Worm (Caenorhabditis elegans) whole organism, young adult: Measurements from ENCODE around the gene flp-3.

Experiments
- B0261.1 ChIP-seq: sonication (generic microtip); optimal IDR thresholded peaks from 2 replicates; lab custom pipeline; 2016; ENCODE audit warnings: mild to moderate bottlenecking, missing genetic modification characterization, moderate library complexity, missing compliant biosample characterization
- B0336.3 ChIP-seq: fragments of 200-800 bp; sonication (Bioruptor generic); IDR thresholded peaks from 2 replicates; pipeline ENCODE4 v1.3.6; 2022; ENCODE audit warnings: missing genetic modification characterization, missing compliant biosample characterization
- D2030.7 ChIP-seq: fragments of 200-800 bp; sonication (Bioruptor generic); IDR thresholded peaks from 2 replicates; pipeline ENCODE4 v1.3.6; 2022; ENCODE audit warnings: missing genetic modification reagents, missing genetic modification characterization, missing compliant biosample characterization
- Y67H2A.10 ChIP-seq: fragments of 200-800 bp; sonication (Bioruptor generic); conservative IDR thresholded peaks from 2 replicates; pipeline ENCODE4 v1.3.6; 2022; ENCODE audit warnings: missing genetic modification reagents, missing genetic modification characterization, missing compliant biosample characterization
- aptf-2 ChIP-seq: fragments of 200-800 bp; sonication (Bioruptor generic); conservative IDR thresholded peaks from 2 replicates; pipeline ENCODE4 v1.3.6; 2022; ENCODE audit warnings: missing genetic modification reagents, missing genetic modification characterization, missing compliant biosample characterization
- attf-5 ChIP-seq: fragments of 200-800 bp; sonication (Bioruptor generic); optimal IDR thresholded peaks from 2 replicates; lab custom pipeline; 2018; ENCODE audit warnings: mild to moderate bottlenecking, missing genetic modification characterization, missing compliant biosample characterization
- cebp-1 ChIP-seq, 2 experiments: fragments of 200-800 bp in 1 of 2; sonication (Bioruptor generic) in 1 of 2; sonication (generic microtip) in 1 of 2; IDR thresholded peaks in 1 of 2; optimal IDR thresholded peaks in 1 of 2; 2 replicates each; pipeline versions ENCODE4 v1.3.6 to Lab custom; 2017 to 2022; ENCODE audit warnings: missing compliant biosample characterization in 2 of 2, missing genetic modification characterization in 2 of 2, mild to moderate bottlenecking in 1 of 2, missing genetic modification reagents in 1 of 2, moderate library complexity in 1 of 2
- ceh-100 ChIP-seq: fragments of 200-800 bp; sonication (Bioruptor generic); IDR thresholded peaks from 2 replicates; pipeline ENCODE4 v1.3.6; 2022; ENCODE audit warnings: missing genetic modification reagents, missing genetic modification characterization, missing compliant biosample characterization
- ceh-27 ChIP-seq: fragments of 200-800 bp; sonication (Bioruptor generic); optimal IDR thresholded peaks from 2 replicates; lab custom pipeline; 2018; ENCODE audit warnings: mild to moderate bottlenecking, missing genetic modification characterization, moderate library complexity, missing compliant biosample characterization
- chd-7 ChIP-seq: sonication (generic microtip); optimal IDR thresholded peaks from 2 replicates; lab custom pipeline; 2016; ENCODE audit warnings: mild to moderate bottlenecking, missing genetic modification characterization, moderate library complexity, missing compliant biosample characterization
- die-1 ChIP-seq: sonication (generic microtip); optimal IDR thresholded peaks from 2 replicates; lab custom pipeline; 2016; ENCODE audit warnings: missing genotype, mild to moderate bottlenecking, missing genetic modification characterization, missing compliant biosample characterization
- egl-18 ChIP-seq: fragments of 200-800 bp; sonication (Bioruptor generic); IDR thresholded peaks from 2 replicates; pipeline ENCODE4 v1.3.6; 2022; ENCODE audit warnings: missing genetic modification reagents, missing genetic modification characterization, missing compliant biosample characterization
- egl-44 ChIP-seq: fragments of 200-800 bp; sonication (Bioruptor generic); IDR thresholded peaks from 2 replicates; pipeline ENCODE4 v1.3.6; 2022; ENCODE audit warnings: missing genetic modification reagents, missing genetic modification characterization, missing compliant biosample characterization
- fkh-3 ChIP-seq: sonication (generic microtip); optimal IDR thresholded peaks from 2 replicates; lab custom pipeline; 2016; ENCODE audit warnings: mild to moderate bottlenecking, missing genetic modification characterization, missing compliant biosample characterization
- hmg-20 ChIP-seq: fragments of 200-800 bp; sonication (Bioruptor generic); IDR thresholded peaks from 2 replicates; pipeline ENCODE4 v1.3.6; 2022; ENCODE audit warnings: missing genetic modification reagents, missing genetic modification characterization, missing compliant biosample characterization
- hsf-1 ChIP-seq: fragments of 200-800 bp; sonication (Bioruptor generic); IDR thresholded peaks from 2 replicates; pipeline ENCODE4 v1.3.6; 2022; ENCODE audit warnings: missing genetic modification reagents, missing genetic modification characterization, missing compliant biosample characterization
- let-607 ChIP-seq, 2 experiments: fragments of 200-800 bp in 1 of 2; sonication (Bioruptor generic) in 1 of 2; sonication (generic microtip) in 1 of 2; optimal IDR thresholded peaks; 2 replicates each; lab custom pipeline; 2016 to 2018; ENCODE audit warnings: mild to moderate bottlenecking in 2 of 2, missing compliant biosample characterization in 2 of 2, missing genetic modification characterization in 2 of 2, moderate library complexity in 2 of 2, missing genotype in 1 of 2
- madf-8 ChIP-seq: fragments of 200-800 bp; sonication (Bioruptor generic); conservative IDR thresholded peaks from 2 replicates; pipeline ENCODE4 v1.3.6; 2022; ENCODE audit warnings: missing genetic modification reagents, missing genetic modification characterization, missing compliant biosample characterization
- mel-28 ChIP-seq: sonication (generic microtip); optimal IDR thresholded peaks from 2 replicates; lab custom pipeline; 2016; ENCODE audit warnings: borderline replicate concordance, mild to moderate bottlenecking, missing genetic modification characterization, missing compliant biosample characterization
- mes-4 ChIP-seq: sonication (generic microtip); optimal IDR thresholded peaks from 2 replicates; lab custom pipeline; 2016; ENCODE audit warnings: missing genotype, missing genetic modification characterization, missing compliant biosample characterization
- mxl-1 ChIP-seq: sonication (generic microtip); optimal IDR thresholded peaks from 2 replicates; lab custom pipeline; 2016; ENCODE audit warnings: missing genetic modification characterization, missing compliant biosample characterization
- nhr-179 ChIP-seq: sonication (generic microtip); optimal IDR thresholded peaks from 2 replicates; lab custom pipeline; 2016; ENCODE audit warnings: mild to moderate bottlenecking, missing genetic modification characterization, missing compliant biosample characterization
- nhr-27 ChIP-seq: fragments of 200-800 bp; sonication (Bioruptor generic); optimal IDR thresholded peaks from 2 replicates; lab custom pipeline; 2018; ENCODE audit warnings: mild to moderate bottlenecking, missing genetic modification characterization, moderate library complexity, missing compliant biosample characterization
- nhr-90 ChIP-seq: sonication (generic microtip); optimal IDR thresholded peaks from 2 replicates; lab custom pipeline; 2016; ENCODE audit warnings: missing genotype, mild to moderate bottlenecking, missing genetic modification characterization, missing compliant biosample characterization
- pha-4 ChIP-seq: fragments of 150-350 bp; sonication (generic microtip); optimal IDR thresholded peaks from 2 replicates; lab custom pipeline; 2014; ENCODE audit warnings: missing biosample characterization, missing genetic modification reagents, missing genetic modification characterization
- rec-8 ChIP-seq, 2 experiments: sonication (generic microtip); optimal IDR thresholded peaks; 2 replicates each; lab custom pipeline; 2016; ENCODE audit warnings: mild to moderate bottlenecking in 2 of 2, missing genetic modification characterization in 2 of 2, missing genetic modification reagents in 2 of 2, missing genotype in 2 of 2, missing biosample characterization in 1 of 2, missing compliant biosample characterization in 1 of 2, moderate library complexity in 1 of 2
- rpc-1 ChIP-seq, 2 experiments: fragments of 150-350 bp in 1 of 2; sonication (generic microtip) in 1 of 2; optimal IDR thresholded peaks; 2 replicates each; lab custom pipeline; 2014 to 2018; ENCODE audit warnings: missing biosample characterization in 1 of 2, missing genetic modification characterization in 1 of 2, missing genetic modification reagents in 1 of 2, missing genotype in 1 of 2
- snpc-1.1 ChIP-seq: sonication (generic microtip); optimal IDR thresholded peaks from 2 replicates; lab custom pipeline; 2017; ENCODE audit warnings: missing genetic modification characterization, mild to moderate bottlenecking, missing compliant biosample characterization, antibody characterized with exemption, moderate library complexity, missing genotype, missing genetic modification reagents; ENCODE audit not compliant: insufficient read depth
- snpc-3.4 ChIP-seq: sonication (generic microtip); optimal IDR thresholded peaks from 2 replicates; lab custom pipeline; 2017; ENCODE audit warnings: missing genetic modification characterization, mild to moderate bottlenecking, missing compliant biosample characterization, antibody characterized with exemption, moderate library complexity, missing genotype, missing genetic modification reagents
- snpc-4 ChIP-seq, 5 experiments: fragments of 150-350 bp in 1 of 5; sonication (generic microtip) in 4 of 5; optimal IDR thresholded peaks; 2 replicates each; lab custom pipeline; 2014 to 2018; ENCODE audit warnings: missing genetic modification characterization in 5 of 5, missing biosample characterization in 3 of 5, antibody characterized with exemption in 2 of 5, mild to moderate bottlenecking in 2 of 5, missing compliant biosample characterization in 2 of 5, missing genotype in 2 of 5, moderate library complexity in 2 of 5, missing genetic modification reagents in 1 of 5
- xnd-1 ChIP-seq: sonication (generic microtip); optimal IDR thresholded peaks from 2 replicates; lab custom pipeline; 2016; ENCODE audit warnings: missing genotype, missing genetic modification reagents, missing genetic modification characterization, missing compliant biosample characterization
- zim-3 ChIP-seq: sonication (generic microtip); optimal IDR thresholded peaks from 2 replicates; lab custom pipeline; 2017; ENCODE audit warnings: mild to moderate bottlenecking, missing genetic modification characterization, moderate library complexity, missing compliant biosample characterization
- ztf-18 ChIP-seq: sonication (generic microtip); optimal IDR thresholded peaks from 2 replicates; lab custom pipeline; 2016; ENCODE audit warnings: missing genotype, mild to moderate bottlenecking, missing genetic modification characterization, missing compliant biosample characterization
- ztf-22 ChIP-seq: fragments of 200-800 bp; sonication (Bioruptor generic); optimal IDR thresholded peaks from 2 replicates; lab custom pipeline; 2018; ENCODE audit warnings: mild to moderate bottlenecking, missing genetic modification characterization, moderate library complexity, missing compliant biosample characterization
- ztf-25 ChIP-seq: fragments of 200-800 bp; sonication (Bioruptor generic); IDR thresholded peaks from 2 replicates; pipeline ENCODE4 v1.3.6; 2022; ENCODE audit warnings: missing genetic modification reagents, missing genetic modification characterization, missing compliant biosample characterization
- ztf-28 ChIP-seq: fragments of 200-800 bp; sonication (Bioruptor generic); IDR thresholded peaks from 2 replicates; pipeline ENCODE4 v1.3.6; 2022; ENCODE audit warnings: missing genetic modification reagents, missing genetic modification characterization, missing compliant biosample characterization

flp-3 gene

ce11 chrX:10124338-10124737 lies 31.6 kb upstream of the flp-3 start (continued):
- peak; percentile 23 for TF ChIP-seq snpc-3.4
- no peak for TF ChIP-seq hmg-20 (GFP tag; lab: Robert Waterston, UW)
- peak; percentile 75 for TF ChIP-seq ztf-25 (GFP tag; lab: Robert Waterston, UW)
- no peak for TF ChIP-seq attf-5 (GFP tag; lab: Kevin White, UChicago)
- TF ChIP-seq pha-4: no peak
- TF ChIP-seq let-607 (tag; optimal IDR thresholded peaks at IDR 0.05; lab: Kevin White, UChicago): peak in 1 of 2 experiments; percentile 17
- peak; percentile 12 for TF ChIP-seq ceh-27
- TF ChIP-seq ceh-100 (GFP tag; lab: Robert Waterston, UW): 0 out of 2 replicates have a peak, but pooled peaks have one; percentile 30
- TF ChIP-seq chd-7 (tag; lab: Kevin White, UChicago): no peak
- no peak for TF ChIP-seq ztf-28 (GFP tag; lab: Robert Waterston, UW)
- no peak for TF ChIP-seq xnd-1 (tag; lab: Kevin White, UChicago)
- TF ChIP-seq Y67H2A.10 (GFP tag; lab: Robert Waterston, UW): no peak
- no peak for TF ChIP-seq egl-18 (GFP tag; lab: Robert Waterston, UW)
- peak; percentile 63 for TF ChIP-seq D2030.7 (GFP tag; lab: Robert Waterston, UW)
- TF ChIP-seq rec-8 (tag; optimal IDR thresholded peaks at IDR 0.05; lab: Kevin White, UChicago): peak; percentile 50 to 53
- no peak for TF ChIP-seq B0336.3 (GFP tag; lab: Robert Waterston, UW)
- TF ChIP-seq mel-28 (tag; lab: Kevin White, UChicago): no peak
- peak; percentile 51 for TF ChIP-seq nhr-90
- peak; percentile 70 for TF ChIP-seq snpc-4 (GFP tag; optimal IDR thresholded peaks at IDR 0.05; lab: Kevin White, UChicago)
- peak in 1 of 4 experiments; percentile 60 for TF ChIP-seq snpc-4 (tag; optimal IDR thresholded peaks at IDR 0.05; lab: Kevin White, UChicago)
- peak; percentile 85 for TF ChIP-seq B0261.1
- no peak for TF ChIP-seq cebp-1 (GFP tag; IDR thresholded peaks at IDR 0.05; lab: Robert Waterston, UW)
- TF ChIP-seq cebp-1 (tag; optimal IDR thresholded peaks at IDR 0.05; lab: Kevin White, UChicago): no peak
- TF ChIP-seq mes-4: peak; percentile 12
- no peak for TF ChIP-seq madf-8 (GFP tag; lab: Robert Waterston, UW)
- TF ChIP-seq mxl-1: peak; percentile 63
- no peak for TF ChIP-seq snpc-1.1 (tag; lab: Kevin White, UChicago)
- TF ChIP-seq aptf-2 (GFP tag; lab: Robert Waterston, UW): no peak
- no peak for TF ChIP-seq zim-3 (tag; lab: Kevin White, UChicago)
- TF ChIP-seq ztf-18 (tag; lab: Kevin White, UChicago): peak; percentile 42
- TF ChIP-seq fkh-3 (tag; lab: Kevin White, UChicago): no peak
- TF ChIP-seq rpc-1 (optimal IDR thresholded peaks at IDR 0.05; lab: Kevin White, UChicago): peak; percentile 80
- TF ChIP-seq rpc-1 (tag; optimal IDR thresholded peaks at IDR 0.05; lab: Kevin White, UChicago): peak; percentile 94
- no peak for TF ChIP-seq hsf-1 (GFP tag; lab: Robert Waterston, UW)
- TF ChIP-seq egl-44 (GFP tag; lab: Robert Waterston, UW): no peak
- peak; percentile 72 for TF ChIP-seq die-1 (tag; lab: Kevin White, UChicago)

- TF ChIP-seq ztf-22 (GFP tag; lab: Kevin White, UChicago) (no peak), nhr-179 (tag; lab: Kevin White, UChicago) (no peak), nhr-27 (no peak)
Observed at ce11 chrX:10123015-10123414, 30.3 kb upstream of the flp-3 start.
